Fruit fly (Drosophila melanogaster) whole organism, larva: Measurements from ENCODE around the gene Cad96Cb.

Experiments
- noc ChIP-seq: fragments of 200-800 bp; sonication (Bioruptor generic); optimal IDR thresholded peaks from 3 replicates; lab custom pipeline; 2019; ENCODE audit warnings: missing biosample characterization, mild to moderate bottlenecking, missing genetic modification characterization, moderate library complexity

Cad96Cb gene

DNA sequence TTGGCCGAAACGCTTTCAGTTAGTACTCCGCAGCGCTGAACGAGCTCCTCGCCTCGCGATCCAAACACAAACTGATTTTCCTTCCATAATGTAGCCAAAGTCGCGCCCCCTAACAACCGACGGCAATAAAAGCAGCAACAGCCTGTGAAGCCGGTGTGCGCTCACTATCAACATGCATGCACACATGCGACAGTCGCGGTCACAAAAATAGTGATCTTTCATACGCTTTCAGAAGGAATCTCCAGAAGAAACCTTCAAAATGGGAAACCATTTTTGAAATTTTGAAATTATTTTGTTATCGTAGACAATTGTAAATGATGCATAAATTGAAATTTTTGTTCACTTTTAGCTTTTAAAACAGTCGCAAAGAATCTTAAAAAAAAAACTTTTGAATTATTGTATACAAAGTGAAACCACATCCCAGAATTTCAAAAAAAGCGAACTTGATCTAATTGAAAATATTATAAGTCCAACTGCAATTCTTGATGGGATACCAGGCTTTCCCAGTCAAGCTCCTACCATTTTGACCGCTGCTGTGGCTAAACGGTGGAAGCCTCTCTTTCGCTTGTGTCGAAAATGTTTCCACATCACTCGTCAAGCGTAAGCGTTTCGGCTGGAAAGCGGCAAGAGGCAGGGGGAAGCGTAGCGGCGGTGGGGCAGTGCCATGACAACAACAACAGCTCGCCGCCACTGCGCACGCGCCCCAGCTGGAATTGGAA lies at the start of gene Cad96Cb:
Gene Cad96Cb, minus strand, starts transcription at position 51 of the 719 bp plus-strand sequence.
- no peak for TF ChIP-seq noc (tag; lab: Kevin White, UChicago)

- peak; percentile 84 for TF ChIP-seq noc (tag; lab: Kevin White, UChicago)
These were observed 49.0 kb upstream of the Cad96Cb start, which contains the start of gene CG11892 for dm6 chr3R:25281165-25281564. Gene CG11892, plus strand, starts transcription at chr3R:25281548.

DNA sequence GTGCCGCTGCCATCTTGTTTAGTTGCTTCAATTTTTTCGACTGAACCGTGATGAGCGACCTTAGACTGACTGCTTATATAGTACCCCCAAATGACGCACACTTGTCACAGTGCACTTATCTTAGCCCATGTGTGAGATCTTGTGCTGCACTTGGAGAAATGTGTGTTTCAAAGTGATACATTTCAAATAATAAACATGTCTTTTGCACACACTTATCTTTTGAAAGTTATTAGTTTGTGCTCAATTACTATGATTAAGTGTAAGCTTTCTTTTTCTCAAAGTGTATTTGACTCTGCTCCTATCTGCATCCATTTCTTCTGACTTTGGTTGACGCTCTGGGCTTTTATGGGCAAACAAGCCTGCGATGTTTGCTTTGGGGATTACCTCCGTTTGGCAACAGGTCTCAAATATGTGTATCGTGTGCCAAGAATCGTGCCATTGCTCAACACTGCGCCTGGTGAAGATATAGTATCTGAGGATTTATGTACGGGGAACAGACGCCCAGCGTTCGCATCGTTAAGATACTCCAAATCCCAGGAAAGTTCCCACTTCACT lies 47.8 kb upstream of the Cad96Cb start, which contains the start of gene CG10514:
Gene CG10514, minus strand, starts transcription at position 51 of the 555 bp plus-strand sequence.
- TF ChIP-seq noc (tag; lab: Kevin White, UChicago): peak; percentile 65

DNA sequence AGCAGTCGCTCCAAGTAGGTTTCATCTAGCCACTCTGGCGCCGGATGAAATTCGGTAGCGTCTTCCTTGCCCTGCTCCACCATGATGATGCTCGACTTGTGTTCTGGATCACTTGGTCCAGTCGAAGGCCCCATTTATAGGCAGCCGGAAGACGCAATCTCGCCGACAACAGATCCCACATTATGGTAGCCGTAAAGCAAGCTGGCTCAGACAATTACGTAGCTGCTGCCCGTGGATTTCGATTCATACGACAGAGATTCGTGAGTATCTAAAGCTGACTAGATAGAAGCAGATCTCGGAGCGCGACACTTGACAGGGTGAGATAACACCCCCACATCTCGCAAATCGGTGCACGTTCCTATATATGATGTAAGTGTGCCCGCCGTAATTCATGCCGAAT lies 45.0 kb upstream of the Cad96Cb start, which contains the start of gene CG10513:
Gene CG10513, minus strand, starts transcription at position 101 of the 400 bp plus-strand sequence.
- no peak for TF ChIP-seq noc (tag; lab: Kevin White, UChicago)

DNA sequence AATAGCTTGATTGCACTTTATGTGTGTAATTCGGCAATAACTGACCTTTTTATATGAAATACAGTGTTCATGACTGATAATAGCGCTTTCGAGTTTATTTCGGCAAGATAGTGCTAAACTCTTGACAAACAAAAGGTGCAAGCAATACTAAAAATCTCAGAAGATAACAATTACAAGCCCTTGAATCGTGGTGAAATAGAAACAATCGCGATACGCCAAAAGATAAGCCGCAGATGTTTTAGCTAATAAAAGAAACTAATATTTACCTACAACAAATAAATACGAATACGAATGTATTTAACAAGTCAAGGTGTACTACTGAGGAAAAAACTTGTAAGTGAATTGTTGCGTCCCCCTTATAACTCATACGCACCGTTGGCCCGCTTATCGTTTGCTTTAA lies 43.2 kb upstream of the Cad96Cb start:
- peak; percentile 48 for TF ChIP-seq noc (tag; lab: Kevin White, UChicago)

DNA sequence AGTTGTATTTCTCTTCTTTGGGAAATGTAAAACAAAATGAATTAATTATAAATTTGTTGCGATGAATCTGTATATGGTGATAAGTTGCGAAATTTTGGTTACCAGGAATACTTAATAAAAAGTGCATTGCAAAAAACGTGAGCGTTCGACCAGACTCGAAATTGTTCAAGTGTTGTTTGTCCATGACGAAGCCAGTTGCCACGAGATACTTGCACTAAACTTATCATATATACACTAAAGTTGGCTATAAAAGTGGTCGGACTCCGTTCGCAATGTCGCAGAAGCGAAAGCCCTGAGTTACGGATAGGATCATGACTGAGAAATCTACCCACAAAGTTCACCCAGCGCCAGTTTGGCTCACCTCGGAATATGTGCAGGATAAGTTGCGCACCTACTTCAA lies 41.4 kb upstream of the Cad96Cb start, which contains the start of gene CG11878:
Gene CG11878, plus strand, starts transcription at position 301 of the 400 bp plus-strand sequence.
- TF ChIP-seq noc (tag; lab: Kevin White, UChicago): no peak

DNA sequence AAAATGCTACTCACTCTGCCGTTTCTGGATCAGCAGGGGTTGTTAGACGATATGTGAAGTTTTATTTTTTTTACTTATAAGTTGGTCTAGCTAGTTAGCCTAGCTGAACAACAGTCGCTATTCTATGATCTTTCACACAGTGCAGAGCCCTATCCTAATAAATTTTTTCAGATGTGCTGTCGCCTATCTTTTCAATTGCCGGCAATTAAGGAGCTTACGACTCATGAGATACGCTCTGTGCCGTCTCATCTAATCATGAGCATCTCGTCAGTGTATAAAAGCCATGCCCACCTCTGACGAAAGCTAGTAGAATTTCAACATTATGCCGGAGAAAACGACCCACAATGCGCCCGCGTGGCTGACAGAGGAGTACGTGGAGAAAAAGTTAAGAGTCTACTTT lies 37.8 kb upstream of the Cad96Cb start, which contains the start of the genes CG11889 and CG11891:
Gene CG11889, plus strand, starts transcription at position 301 of the 400 bp plus-strand sequence.
Gene CG11891, plus strand, starts transcription at position 301 of the 400 bp plus-strand sequence.
- TF ChIP-seq noc (tag; lab: Kevin White, UChicago): peak; percentile 9

- no peak for TF ChIP-seq noc (tag; lab: Kevin White, UChicago)
These were observed 34.6 kb upstream of the Cad96Cb start for dm6 chr3R:25266751-25267150.

dm6 chr3R:25265589-25266201 lies 33.6 kb upstream of the Cad96Cb start, which contains the start of the genes GlnRS and RIOK2:
Gene GlnRS, minus strand, starts transcription at chr3R:25265721.
Gene RIOK2, plus strand, starts transcription at chr3R:25265844.
- peak; percentile 5 for TF ChIP-seq noc (tag; lab: Kevin White, UChicago)

DNA sequence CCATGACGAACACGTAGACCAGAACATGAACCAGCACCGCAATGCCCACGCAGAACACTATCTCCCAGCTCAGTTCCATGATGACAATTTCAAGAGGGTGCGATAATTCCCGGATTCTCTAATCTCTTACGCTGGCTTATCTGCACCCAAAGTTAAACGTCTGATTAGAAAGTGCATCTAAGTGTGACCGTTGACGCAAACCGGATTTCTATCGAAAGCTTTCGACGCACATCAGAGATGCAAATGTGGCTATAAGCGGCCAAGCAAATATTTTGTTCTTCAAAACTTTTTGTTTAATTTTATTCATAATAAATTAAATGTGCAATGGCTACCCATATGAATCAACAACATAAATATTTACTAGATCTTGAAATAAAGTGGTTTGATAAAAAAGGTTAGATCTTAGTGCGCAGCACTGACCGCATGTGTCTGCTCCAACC lies 30.2 kb upstream of the Cad96Cb start, which contains the start of the genes Kdsr and CG11858:
Gene Kdsr, minus strand, starts transcription at position 177 of the 440 bp plus-strand sequence.
Gene CG11858, plus strand, starts transcription at position 420 of the 440 bp plus-strand sequence.
- TF ChIP-seq noc (tag; lab: Kevin White, UChicago): peak; percentile 79

- TF ChIP-seq noc (tag; lab: Kevin White, UChicago): no peak
These were observed 28.5 kb upstream of the Cad96Cb start for dm6 chr3R:25260670-25261069.

- peak; percentile 95 for TF ChIP-seq noc (tag; lab: Kevin White, UChicago)
These were observed 26.6 kb upstream of the Cad96Cb start, which contains the start of gene CG11857 for dm6 chr3R:25258628-25259240. Gene CG11857, plus strand, starts transcription at chr3R:25258898.

DNA sequence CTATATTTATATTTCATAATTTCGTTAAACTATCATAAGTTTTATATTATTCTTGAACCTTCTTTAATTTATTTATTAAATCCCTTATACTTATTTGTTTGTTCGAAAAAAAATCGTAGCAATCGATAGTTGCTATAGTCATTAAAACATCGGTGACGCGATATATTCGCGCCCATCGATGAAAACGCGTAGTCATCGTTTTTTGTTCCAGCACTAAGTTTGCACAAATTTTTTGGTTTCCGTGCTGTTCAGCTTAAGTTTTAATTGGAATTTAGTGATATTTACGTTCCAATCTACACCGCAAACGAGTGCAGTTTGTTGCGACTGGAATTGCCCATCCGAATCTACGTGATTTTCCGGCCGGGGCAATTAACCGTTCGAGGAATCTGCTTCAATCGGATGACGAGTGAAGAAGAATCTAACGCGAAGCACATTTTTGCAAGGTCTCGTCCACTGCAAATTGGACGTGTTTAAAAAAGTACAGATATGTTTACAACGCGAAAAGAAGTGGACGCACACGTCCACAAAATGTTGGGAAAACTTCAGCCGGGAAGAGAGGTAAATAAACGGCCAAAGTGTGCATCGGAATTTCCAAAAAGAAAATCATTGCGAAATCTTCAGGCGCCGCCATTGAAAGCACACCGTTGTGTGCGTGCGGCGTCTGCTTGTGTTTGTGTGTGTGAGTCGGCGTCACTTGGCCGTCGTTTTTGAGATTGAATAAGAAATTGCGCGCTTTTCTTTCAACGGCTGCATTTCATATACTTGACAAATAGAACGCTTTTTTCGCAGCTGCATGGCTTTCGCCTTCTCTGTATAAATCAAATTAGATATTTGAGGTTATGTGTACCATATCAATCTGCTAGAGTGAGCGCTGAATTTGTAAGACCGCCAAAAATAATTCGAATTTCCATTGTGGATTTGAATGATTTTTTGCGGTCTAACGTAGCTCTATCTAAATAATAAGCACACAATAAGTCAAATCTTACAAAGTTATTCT lies 17.3 kb upstream of the Cad96Cb start, which contains the start of gene Nup358:
Gene Nup358, plus strand, starts transcription at position 204 of the 997 bp plus-strand sequence.
- TF ChIP-seq noc (tag; lab: Kevin White, UChicago): no peak

- TF ChIP-seq noc (tag; lab: Kevin White, UChicago): peak; percentile 86
These were observed 15.3 kb upstream of the Cad96Cb start, which contains the start of the genes RpS27 and Nup37 for dm6 chr3R:25247379-25247869. Gene RpS27, minus strand, starts transcription at chr3R:25247514. Gene Nup37, plus strand, starts transcription at chr3R:25247658.
